Worm (Caenorhabditis elegans) whole organism, L4 larva: Measurements from ENCODE around the gene pho-6.

Experiments used
- F37D6.2 ChIP-seq: sonication (generic microtip); optimal IDR thresholded peaks from 2 replicates; lab custom pipeline; 2016; ENCODE audit warnings: mild to moderate bottlenecking, missing genetic modification characterization, missing compliant biosample characterization
- F44E2.7 ChIP-seq: fragments of 200-800 bp; sonication (Bioruptor generic); IDR thresholded peaks from 2 replicates; pipeline ENCODE4 v2.1.2; 2022; ENCODE audit warnings: missing genetic modification characterization, missing compliant biosample characterization
- R02D3.7 ChIP-seq: fragments of 150-350 bp; sonication (generic microtip); optimal IDR thresholded peaks from 3 replicates; lab custom pipeline; 2014; ENCODE audit warnings: missing biosample characterization, missing genetic modification characterization
- T20F7.1 ChIP-seq: fragments of 200-800 bp; sonication (Bioruptor generic); optimal IDR thresholded peaks from 2 replicates; lab custom pipeline; 2018; ENCODE audit warnings: mild to moderate bottlenecking, missing genetic modification characterization, missing compliant biosample characterization
- Y48G9A.11 ChIP-seq: fragments of 200-800 bp; sonication (Bioruptor generic); IDR thresholded peaks from 2 replicates; pipeline ENCODE4 v1.3.6; 2022; ENCODE audit warnings: missing genetic modification reagents, missing genetic modification characterization, missing compliant biosample characterization
- ama-1 ChIP-seq: fragments of 150-350 bp; optimal IDR thresholded peaks from 2 replicates; lab custom pipeline; 2014; ENCODE audit warnings: inconsistent platforms, mixed read lengths
- ceh-20 ChIP-seq: fragments of 200-800 bp; sonication (Bioruptor generic); IDR thresholded peaks from 2 replicates; pipeline ENCODE4 v1.3.6; 2022; ENCODE audit warnings: missing genetic modification reagents, missing genetic modification characterization, missing compliant biosample characterization
- cey-2 ChIP-seq: sonication (generic microtip); optimal IDR thresholded peaks from 3 replicates; lab custom pipeline; 2017; ENCODE audit warnings: missing genetic modification characterization, mild to moderate bottlenecking, missing compliant biosample characterization, antibody characterized with exemption, borderline replicate concordance; ENCODE audit not compliant: insufficient read depth
- ctbp-1 ChIP-seq: fragments of 200-800 bp; sonication (Bioruptor generic); IDR thresholded peaks from 2 replicates; pipeline ENCODE4 v1.3.6; 2022; ENCODE audit warnings: missing genetic modification reagents, missing genetic modification characterization, missing compliant biosample characterization
- daf-16 ChIP-seq, 3 experiments: sonication (generic microtip); optimal IDR thresholded peaks; 2 replicates each; lab custom pipeline; 2016 to 2017; ENCODE audit warnings: missing genetic modification characterization in 3 of 3, missing genetic modification reagents in 3 of 3, mild to moderate bottlenecking in 2 of 3, missing compliant biosample characterization in 2 of 3, missing biosample characterization in 1 of 3, moderate library complexity in 1 of 3
- daf-8 ChIP-seq: fragments of 200-800 bp; sonication (Bioruptor generic); IDR thresholded peaks from 2 replicates; pipeline ENCODE4 v1.3.6; 2022; ENCODE audit warnings: missing genetic modification characterization, missing compliant biosample characterization
- dmd-6 ChIP-seq: fragments of 200-800 bp; sonication (Bioruptor generic); IDR thresholded peaks from 2 replicates; pipeline ENCODE4 v1.3.6; 2022; ENCODE audit warnings: missing genetic modification reagents, missing genetic modification characterization, missing compliant biosample characterization
- dmd-9 ChIP-seq: fragments of 200-800 bp; sonication (Bioruptor generic); IDR thresholded peaks from 2 replicates; pipeline ENCODE4 v1.3.6; 2022; ENCODE audit warnings: missing genetic modification reagents, missing genetic modification characterization, missing compliant biosample characterization
- dpl-1 ChIP-seq: fragments of 150-350 bp; optimal IDR thresholded peaks from 2 replicates; lab custom pipeline; 2014; ENCODE audit warnings: missing biosample characterization, missing genetic modification reagents, missing genetic modification characterization
- dve-1 ChIP-seq: sonication (generic microtip); optimal IDR thresholded peaks from 2 replicates; lab custom pipeline; 2017; ENCODE audit warnings: antibody characterized with exemption, mild to moderate bottlenecking, missing genetic modification characterization, missing compliant biosample characterization; ENCODE audit not compliant: insufficient read depth
- gei-8 ChIP-seq: fragments of 200-800 bp; sonication (Bioruptor generic); optimal IDR thresholded peaks from 2 replicates; lab custom pipeline; 2018; ENCODE audit warnings: mild to moderate bottlenecking, missing genetic modification characterization, missing compliant biosample characterization
- hif-1 ChIP-seq, 2 experiments: sonication (generic microtip); optimal IDR thresholded peaks; 2 replicates each; lab custom pipeline; 2016 to 2017; ENCODE audit warnings: missing compliant biosample characterization in 2 of 2, missing genetic modification characterization in 2 of 2, missing genetic modification reagents in 2 of 2, missing genotype in 2 of 2, mild to moderate bottlenecking in 1 of 2
- hlh-11 ChIP-seq: fragments of 200-800 bp; sonication (Bioruptor generic); optimal IDR thresholded peaks from 2 replicates; lab custom pipeline; 2018; ENCODE audit warnings: mild to moderate bottlenecking, missing genetic modification characterization, missing compliant biosample characterization
- hlh-30 ChIP-seq: sonication (generic microtip); optimal IDR thresholded peaks from 2 replicates; lab custom pipeline; 2017; ENCODE audit warnings: antibody characterized with exemption, mild to moderate bottlenecking, missing genetic modification characterization, missing compliant biosample characterization; ENCODE audit not compliant: insufficient read depth
- hmg-1.1 ChIP-seq: fragments of 200-800 bp; sonication (Bioruptor generic); IDR thresholded peaks from 2 replicates; pipeline ENCODE4 v1.3.6; 2022; ENCODE audit warnings: missing genetic modification reagents, missing genetic modification characterization, missing compliant biosample characterization
- jun-1 ChIP-seq: fragments of 150-350 bp; optimal IDR thresholded peaks from 2 replicates; lab custom pipeline; 2014; ENCODE audit warnings: missing biosample characterization, missing genetic modification reagents, missing genetic modification characterization
- lim-7 ChIP-seq: fragments of 200-800 bp; sonication (Bioruptor generic); IDR thresholded peaks from 2 replicates; pipeline ENCODE4 v1.3.6; 2022; ENCODE audit warnings: missing genetic modification characterization, missing compliant biosample characterization
- lin-15B ChIP-seq: fragments of 150-350 bp; sonication (generic microtip); optimal IDR thresholded peaks from 3 replicates; lab custom pipeline; 2014; ENCODE audit warnings: missing biosample characterization, missing genetic modification characterization
- lir-3 ChIP-seq: sonication (generic microtip); optimal IDR thresholded peaks from 2 replicates; lab custom pipeline; 2016; ENCODE audit warnings: mild to moderate bottlenecking, missing genetic modification characterization, missing compliant biosample characterization
- madf-5 ChIP-seq, 2 experiments: fragments of 200-800 bp; sonication (Bioruptor generic); IDR thresholded peaks; 2 replicates each; pipeline ENCODE4 v1.3.6; 2022; ENCODE audit warnings: missing compliant biosample characterization in 2 of 2, missing genetic modification characterization in 2 of 2
- mdl-1 ChIP-seq, 2 experiments: fragments of 150-350 bp in 1 of 2; sonication (generic microtip) in 1 of 2; optimal IDR thresholded peaks; 2 replicates each; lab custom pipeline; 2014 to 2017; ENCODE audit warnings: missing biosample characterization in 2 of 2, missing genetic modification characterization in 2 of 2
- mxl-2 ChIP-seq: fragments of 200-800 bp; sonication (Bioruptor generic); conservative IDR thresholded peaks from 2 replicates; pipeline ENCODE4 v1.3.6; 2022; ENCODE audit warnings: missing genetic modification reagents, missing genetic modification characterization, missing compliant biosample characterization
- mxl-3 ChIP-seq: fragments of 200-800 bp; sonication (Bioruptor generic); optimal IDR thresholded peaks from 2 replicates; lab custom pipeline; 2018; ENCODE audit warnings: mild to moderate bottlenecking, missing genetic modification characterization, missing compliant biosample characterization
- nhr-10 ChIP-seq: fragments of 150-350 bp; optimal IDR thresholded peaks from 2 replicates; lab custom pipeline; 2014; ENCODE audit warnings: missing biosample characterization, missing genetic modification characterization
- nhr-102 ChIP-seq: sonication (generic microtip); optimal IDR thresholded peaks from 2 replicates; lab custom pipeline; 2016; ENCODE audit warnings: mild to moderate bottlenecking, missing genetic modification characterization, moderate library complexity, missing compliant biosample characterization
- nhr-11 ChIP-seq: fragments of 150-350 bp; optimal IDR thresholded peaks from 2 replicates; lab custom pipeline; 2014; ENCODE audit warnings: missing biosample characterization, missing genetic modification characterization
- nhr-25 ChIP-seq: sonication (generic microtip); optimal IDR thresholded peaks from 2 replicates; lab custom pipeline; 2017; ENCODE audit warnings: missing genetic modification characterization, mild to moderate bottlenecking, missing compliant biosample characterization, antibody characterized with exemption, moderate library complexity, borderline replicate concordance; ENCODE audit not compliant: insufficient read depth
- nhr-28 ChIP-seq: fragments of 150-350 bp; optimal IDR thresholded peaks from 2 replicates; lab custom pipeline; 2014; ENCODE audit warnings: missing biosample characterization, missing genetic modification characterization
- nhr-41 ChIP-seq: fragments of 200-800 bp; sonication (Bioruptor generic); IDR thresholded peaks from 2 replicates; pipeline ENCODE4 v1.3.6; 2022; ENCODE audit warnings: missing genetic modification reagents, missing genetic modification characterization, missing compliant biosample characterization
- nhr-48 ChIP-seq: sonication (generic microtip); optimal IDR thresholded peaks from 2 replicates; lab custom pipeline; 2016; ENCODE audit warnings: mild to moderate bottlenecking, missing genetic modification characterization, missing compliant biosample characterization
- nhr-76 ChIP-seq: fragments of 150-350 bp; optimal IDR thresholded peaks from 2 replicates; lab custom pipeline; 2014; ENCODE audit warnings: missing biosample characterization, missing genetic modification characterization
- pha-4 ChIP-seq, 2 experiments: fragments of 150-350 bp in 1 of 2; fragments of 200-800 bp in 1 of 2; sonication (Bioruptor generic) in 1 of 2; IDR thresholded peaks in 1 of 2; optimal IDR thresholded peaks in 1 of 2; 2 replicates each; pipeline versions ENCODE4 v1.3.6 to Lab custom; 2014 to 2022; ENCODE audit warnings: missing genetic modification characterization in 2 of 2, missing genetic modification reagents in 2 of 2, missing biosample characterization in 1 of 2, missing compliant biosample characterization in 1 of 2
- php-3 ChIP-seq: fragments of 200-800 bp; sonication (Bioruptor generic); IDR thresholded peaks from 2 replicates; pipeline ENCODE4 v1.3.6; 2022; ENCODE audit warnings: missing genetic modification reagents, missing genetic modification characterization, missing compliant biosample characterization
- pqm-1 ChIP-seq: sonication (generic microtip); optimal IDR thresholded peaks from 2 replicates; lab custom pipeline; 2017; ENCODE audit warnings: missing biosample characterization, missing genetic modification characterization
- rbr-2 ChIP-seq: sonication (generic microtip); optimal IDR thresholded peaks from 2 replicates; lab custom pipeline; 2016; ENCODE audit warnings: missing genotype, missing genetic modification characterization, missing compliant biosample characterization
- sdz-12 ChIP-seq: fragments of 200-800 bp; sonication (Bioruptor generic); optimal IDR thresholded peaks from 2 replicates; lab custom pipeline; 2018; ENCODE audit warnings: mild to moderate bottlenecking, missing genetic modification characterization, missing compliant biosample characterization
- snpc-4 ChIP-seq: fragments of 150-350 bp; optimal IDR thresholded peaks from 2 replicates; lab custom pipeline; 2014; ENCODE audit warnings: missing biosample characterization, missing genetic modification characterization
- spr-1 ChIP-seq: sonication (generic microtip); optimal IDR thresholded peaks from 2 replicates; lab custom pipeline; 2016; ENCODE audit warnings: mild to moderate bottlenecking, missing genetic modification characterization, missing compliant biosample characterization
- tag-97 ChIP-seq: fragments of 200-800 bp; sonication (Bioruptor generic); IDR thresholded peaks from 2 replicates; pipeline ENCODE4 v1.3.6; 2022; ENCODE audit warnings: missing genetic modification characterization, missing compliant biosample characterization
- unc-130 ChIP-seq: sonication (generic microtip); optimal IDR thresholded peaks from 2 replicates; lab custom pipeline; 2016; ENCODE audit warnings: missing genetic modification reagents, missing genetic modification characterization, missing compliant biosample characterization
- unc-39 ChIP-seq: sonication (generic microtip); optimal IDR thresholded peaks from 2 replicates; lab custom pipeline; 2017; ENCODE audit warnings: missing biosample characterization, missing genetic modification characterization
- zag-1 ChIP-seq: fragments of 150-350 bp; optimal IDR thresholded peaks from 2 replicates; lab custom pipeline; 2014; ENCODE audit warnings: missing biosample characterization, missing genetic modification characterization

Gene pho-6

DNA sequence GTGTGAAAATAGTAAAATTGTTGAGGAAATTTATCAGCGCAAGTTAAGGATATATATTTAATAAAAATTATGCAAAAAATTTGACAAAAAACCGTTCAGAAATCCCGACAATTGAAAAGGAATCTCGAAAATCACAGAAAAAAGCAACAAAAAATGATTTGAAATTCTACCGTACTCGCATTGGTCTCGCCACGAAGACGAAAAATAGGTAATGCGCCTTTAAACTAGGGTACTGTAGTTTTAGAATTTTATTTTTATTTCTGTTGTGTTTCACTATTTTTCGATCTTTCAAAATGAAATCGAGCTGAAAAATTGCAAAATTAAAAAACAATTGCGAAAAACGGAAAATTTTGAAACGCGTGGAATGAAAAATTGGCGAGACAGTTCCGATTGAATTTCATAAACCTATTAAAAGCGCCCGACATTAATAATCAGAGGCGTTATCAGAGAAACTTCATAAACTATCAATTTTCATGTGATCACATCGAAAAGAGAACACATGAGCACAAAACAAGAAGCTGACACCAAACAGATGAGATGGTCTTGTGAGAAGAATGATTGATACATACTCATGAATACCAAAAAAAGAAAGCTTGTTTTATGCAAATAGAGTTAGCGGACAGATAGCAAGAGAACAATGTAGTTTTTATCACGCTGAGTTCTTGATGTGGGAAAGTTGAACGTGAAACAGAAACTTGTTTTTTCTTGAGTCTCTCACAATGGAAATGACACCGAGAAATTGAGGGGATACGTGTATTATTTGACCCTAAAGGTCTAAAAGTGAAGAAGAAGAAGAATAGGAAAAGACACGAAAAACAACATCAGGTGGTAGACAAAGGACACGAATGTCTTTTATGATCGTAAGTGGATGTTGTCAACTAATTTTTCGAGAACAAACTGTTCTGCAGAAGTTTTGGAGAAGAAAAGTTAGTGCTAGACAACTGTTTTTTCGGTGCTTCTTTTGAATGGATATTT lies 30.9 kb upstream of the pho-6 start (continued):
- TF ChIP-seq snpc-4 (no peak), unc-39 (no peak), nhr-25 (tag; lab: Kevin White, UChicago) (no peak), ama-1 (lab: Kevin White, UChicago) (no peak), madf-5 (GFP tag; IDR thresholded peaks at IDR 0.05; lab: Robert Waterston, UW) (no peak), nhr-102 (tag; lab: Kevin White, UChicago) (no peak), lir-3 (tag; lab: Kevin White, UChicago) (no peak), pha-4 (GFP tag; IDR thresholded peaks at IDR 0.05; lab: Robert Waterston, UW) (0 out of 2 replicates have a peak, but pooled peaks have one; percentile 13), pha-4 (tag; optimal IDR thresholded peaks at IDR 0.05; lab: Kevin White, UChicago) (no peak), daf-16 (GFP tag; optimal IDR thresholded peaks at IDR 0.05; lab: Kevin White, UChicago) (no peak), daf-16 (tag; optimal IDR thresholded peaks at IDR 0.05; lab: Kevin White, UChicago) (peak; percentile 76), mdl-1 (tag; optimal IDR thresholded peaks at IDR 0.05; lab: Kevin White, UChicago) (peak in 1 of 2 experiments; percentile 44), lin-15B (no peak), T20F7.1 (GFP tag; lab: Kevin White, UChicago) (peak; percentile 22), ceh-20 (GFP tag; lab: Robert Waterston, UW) (0 out of 2 replicates have a peak, but pooled peaks have one; percentile 35), daf-8 (no peak), tag-97 (GFP tag; lab: Robert Waterston, UW) (no peak), unc-130 (GFP tag; lab: Kevin White, UChicago) (no peak), lim-7 (GFP tag; lab: Robert Waterston, UW) (no peak), ctbp-1 (GFP tag; lab: Robert Waterston, UW) (no peak), spr-1 (tag; lab: Kevin White, UChicago) (no peak), nhr-28 (tag; lab: Kevin White, UChicago) (peak; percentile 78), jun-1 (tag; lab: Kevin White, UChicago) (no peak), nhr-76 (no peak), hmg-1.1 (no peak), php-3 (GFP tag; lab: Robert Waterston, UW) (peak; percentile 78), R02D3.7 (tag; lab: Kevin White, UChicago) (no peak), F44E2.7 (no peak), mxl-2 (GFP tag; lab: Robert Waterston, UW) (no peak), hlh-11 (tag; lab: Kevin White, UChicago) (peak; percentile 93), dpl-1 (GFP tag; lab: Kevin White, UChicago) (no peak), Y48G9A.11 (GFP tag; lab: Robert Waterston, UW) (peak; percentile 19; the same call in 1 of the 2 replicates), rbr-2 (tag; lab: Kevin White, UChicago) (no peak), dmd-9 (GFP tag; lab: Robert Waterston, UW) (no peak), F37D6.2 (no peak), dmd-6 (peak; percentile 86), mxl-3 (GFP tag; lab: Kevin White, UChicago) (no peak), hif-1 (tag; optimal IDR thresholded peaks at IDR 0.05; lab: Kevin White, UChicago) (no peak), nhr-11 (tag; lab: Kevin White, UChicago) (no peak), gei-8 (GFP tag; lab: Kevin White, UChicago) (no peak), nhr-48 (peak; percentile 46), pqm-1 (tag; lab: Kevin White, UChicago) (peak; percentile 53), dve-1 (peak; percentile 87), sdz-12 (no peak), cey-2 (tag; lab: Kevin White, UChicago) (no peak), zag-1 (no peak), nhr-41 (GFP tag; lab: Robert Waterston, UW) (no peak), nhr-10 (tag; lab: Kevin White, UChicago) (no peak), hlh-30 (tag; lab: Kevin White, UChicago) (peak; percentile 86)
